Fruit fly (Drosophila melanogaster) whole organism, embryonic: ENCODE data around the gene IRSp53.

Experiments used
- Aef1 ChIP-seq: fragments of 200-800 bp; sonication (Bioruptor generic); IDR thresholded peaks from 3 replicates; pipeline ENCODE4 v1.3.6; 2022; ENCODE audit warnings: missing biosample characterization, missing genetic modification characterization
- Antp ChIP-seq: fragments of 200-800 bp; sonication (Bioruptor generic); optimal IDR thresholded peaks from 3 replicates; lab custom pipeline; 2016; ENCODE audit warnings: missing biosample characterization, missing genetic modification characterization
- CG10462 ChIP-seq: fragments of 200-800 bp; sonication (Bioruptor generic); optimal IDR thresholded peaks from 2 replicates; lab custom pipeline; 2016; ENCODE audit warnings: missing biosample characterization, missing genetic modification characterization
- CG12299 ChIP-seq: fragments of 200-800 bp; sonication (Bioruptor generic); optimal IDR thresholded peaks from 2 replicates; lab custom pipeline; 2018; ENCODE audit warnings: missing biosample characterization, mild to moderate bottlenecking, missing genetic modification characterization
- CG12769 ChIP-seq: fragments of 200-800 bp; sonication (Bioruptor generic); optimal IDR thresholded peaks from 2 replicates; lab custom pipeline; 2019; ENCODE audit warnings: missing biosample characterization, mild to moderate bottlenecking, missing genetic modification characterization, moderate library complexity
- CG12942 ChIP-seq: fragments of 200-800 bp; sonication (Bioruptor generic); optimal IDR thresholded peaks from 3 replicates; lab custom pipeline; 2016; ENCODE audit warnings: missing biosample characterization, missing genetic modification characterization
- CG13775 ChIP-seq: fragments of 200-800 bp; sonication (Bioruptor generic); optimal IDR thresholded peaks from 3 replicates; lab custom pipeline; 2017; ENCODE audit warnings: missing biosample characterization, mild to moderate bottlenecking, missing genetic modification characterization
- CG14710 ChIP-seq: fragments of 200-800 bp; sonication (Bioruptor generic); optimal IDR thresholded peaks from 3 replicates; lab custom pipeline; 2019; ENCODE audit warnings: missing biosample characterization, mild to moderate bottlenecking, missing genetic modification characterization, moderate library complexity
- CG17186 ChIP-seq: fragments of 200-800 bp; sonication (Bioruptor generic); optimal IDR thresholded peaks from 3 replicates; lab custom pipeline; 2017; ENCODE audit warnings: missing biosample characterization, missing genetic modification reagents, missing genetic modification characterization
- CG18011 ChIP-seq: fragments of 200-800 bp; sonication (Bioruptor generic); optimal IDR thresholded peaks from 2 replicates; lab custom pipeline; 2017; ENCODE audit warnings: missing biosample characterization, missing genetic modification characterization, mild to moderate bottlenecking, moderate library complexity, missing genotype
- CG18764 ChIP-seq: fragments of 200-800 bp; sonication (Bioruptor generic); optimal IDR thresholded peaks from 3 replicates; lab custom pipeline; 2016; ENCODE audit warnings: missing biosample characterization, missing genetic modification characterization
- CG2116 ChIP-seq: fragments of 200-800 bp; sonication (Bioruptor generic); optimal IDR thresholded peaks from 3 replicates; lab custom pipeline; 2018; ENCODE audit warnings: missing biosample characterization, mild to moderate bottlenecking, missing genetic modification characterization
- CG2129 ChIP-seq: fragments of 200-800 bp; sonication (Bioruptor generic); IDR thresholded peaks from 2 replicates; pipeline ENCODE4 v1.3.6; 2022; ENCODE audit warnings: missing biosample characterization, missing genetic modification characterization; ENCODE audit not compliant: partially characterized antibody
- CG30020 ChIP-seq: fragments of 200-800 bp; optimal IDR thresholded peaks from 2 replicates; lab custom pipeline; 2019; ENCODE audit warnings: missing biosample characterization, mild to moderate bottlenecking, missing genetic modification characterization, moderate library complexity
- CG34376 ChIP-seq: fragments of 200-800 bp; sonication (Bioruptor generic); optimal IDR thresholded peaks from 2 replicates; lab custom pipeline; 2018; ENCODE audit warnings: missing biosample characterization, mild to moderate bottlenecking, missing genetic modification characterization
- CG42726 ChIP-seq: fragments of 200-800 bp; sonication (Bioruptor generic); IDR thresholded peaks from 2 replicates; pipeline ENCODE4 v1.3.6; 2022; ENCODE audit warnings: missing biosample characterization, missing genetic modification characterization; ENCODE audit not compliant: partially characterized antibody
- CG4424 ChIP-seq: fragments of 200-800 bp; sonication (Bioruptor generic); optimal IDR thresholded peaks from 3 replicates; lab custom pipeline; 2016; ENCODE audit warnings: missing biosample characterization, missing genetic modification characterization
- CG6654 ChIP-seq: fragments of 200-800 bp; sonication (Bioruptor generic); optimal IDR thresholded peaks from 2 replicates; lab custom pipeline; 2017; ENCODE audit warnings: missing biosample characterization, mild to moderate bottlenecking, missing genetic modification characterization
- CG7556 ChIP-seq: fragments of 200-800 bp; sonication (Bioruptor generic); optimal IDR thresholded peaks from 2 replicates; lab custom pipeline; 2017; ENCODE audit warnings: missing biosample characterization, mild to moderate bottlenecking, missing genetic modification characterization
- CG8944 ChIP-seq: fragments of 200-800 bp; sonication (Bioruptor generic); optimal IDR thresholded peaks from 3 replicates; lab custom pipeline; 2016; ENCODE audit warnings: missing biosample characterization, missing genetic modification characterization
- D ChIP-seq, 2 experiments: fragments of 200-800 bp in 1 of 2; fragments of >200 bp in 1 of 2; sonication (Bioruptor generic) in 1 of 2; optimal IDR thresholded peaks; 2 replicates in 1 of 2; 3 replicates in 1 of 2; lab custom pipeline; 2017; ENCODE audit warnings: mild to moderate bottlenecking in 1 of 2, missing biosample characterization in 1 of 2, missing genetic modification characterization in 1 of 2, missing genetic modification reagents in 1 of 2
- E2f1 ChIP-seq: fragments of 200-800 bp; sonication (Bioruptor generic); IDR thresholded peaks from 2 replicates; pipeline ENCODE4 v1.3.6; 2022; ENCODE audit warnings: missing biosample characterization, missing genetic modification characterization
- Eip74EF ChIP-seq, 2 experiments: fragments of 200-800 bp in 1 of 2; fragments of >200 bp in 1 of 2; sonication (Bioruptor generic) in 1 of 2; optimal IDR thresholded peaks; 2 replicates each; lab custom pipeline; 2017 to 2019; ENCODE audit warnings: missing biosample characterization in 2 of 2, missing genetic modification characterization in 2 of 2, mild to moderate bottlenecking in 1 of 2, moderate library complexity in 1 of 2
- Fer1 ChIP-seq: fragments of 200-800 bp; sonication (Bioruptor generic); optimal IDR thresholded peaks from 2 replicates; lab custom pipeline; 2017; ENCODE audit warnings: missing biosample characterization, mild to moderate bottlenecking, missing genetic modification characterization
- HmgZ ChIP-seq: fragments of 200-800 bp; sonication (Bioruptor generic); optimal IDR thresholded peaks from 2 replicates; lab custom pipeline; 2018; ENCODE audit warnings: missing biosample characterization, mild to moderate bottlenecking, missing genetic modification characterization
- Kr ChIP-seq: fragments of 200-800 bp; sonication (Bioruptor generic); optimal IDR thresholded peaks from 2 replicates; lab custom pipeline; 2017; ENCODE audit warnings: missing biosample characterization, mild to moderate bottlenecking, missing genetic modification characterization
- Mes4 ChIP-seq: fragments of 200-800 bp; sonication (Bioruptor generic); optimal IDR thresholded peaks from 2 replicates; lab custom pipeline; 2016; ENCODE audit warnings: missing biosample characterization, missing genetic modification characterization
- NFAT ChIP-seq: fragments of 200-800 bp; sonication (Bioruptor generic); IDR thresholded peaks from 2 replicates; pipeline ENCODE4 v1.3.6; 2022; ENCODE audit warnings: missing biosample characterization, missing genetic modification characterization
- NK7.1 ChIP-seq: fragments of 200-800 bp; sonication (Bioruptor generic); optimal IDR thresholded peaks from 3 replicates; lab custom pipeline; 2016; ENCODE audit warnings: missing biosample characterization, missing genetic modification characterization
- Nf-YA ChIP-seq: fragments of 200-800 bp; sonication (Bioruptor generic); IDR thresholded peaks from 2 replicates; pipeline ENCODE4 v1.3.6; 2022; ENCODE audit warnings: missing biosample characterization, missing genetic modification characterization
- Oaz ChIP-seq: fragments of 200-800 bp; sonication (Bioruptor generic); IDR thresholded peaks from 2 replicates; pipeline ENCODE4 v1.3.6; 2022; ENCODE audit warnings: missing biosample characterization, missing genetic modification characterization
- ash1 ChIP-seq: fragments of 200-800 bp; sonication (Bioruptor generic); optimal IDR thresholded peaks from 2 replicates; lab custom pipeline; 2018; ENCODE audit warnings: missing biosample characterization, mild to moderate bottlenecking, missing genetic modification characterization
- btn ChIP-seq: fragments of 200-800 bp; sonication (Bioruptor generic); optimal IDR thresholded peaks from 2 replicates; lab custom pipeline; 2016; ENCODE audit warnings: missing biosample characterization, missing genetic modification characterization
- cwo ChIP-seq: fragments of 200-800 bp; sonication (Bioruptor generic); optimal IDR thresholded peaks from 3 replicates; lab custom pipeline; 2017; ENCODE audit warnings: missing biosample characterization, missing genetic modification characterization, mild to moderate bottlenecking, moderate library complexity, missing genetic modification reagents
- dati ChIP-seq: fragments of 200-800 bp; sonication (Bioruptor generic); IDR thresholded peaks from 2 replicates; pipeline ENCODE4 v1.3.6; 2022; ENCODE audit warnings: missing biosample characterization, missing genetic modification characterization
- eve ChIP-seq, 2 experiments: fragments of >200 bp; optimal IDR thresholded peaks; 2 replicates each; lab custom pipeline; 2017; ENCODE audit warnings: missing biosample characterization in 2 of 2, missing genetic modification characterization in 2 of 2
- kah ChIP-seq: fragments of 200-800 bp; sonication (Bioruptor generic); optimal IDR thresholded peaks from 2 replicates; lab custom pipeline; 2018; ENCODE audit warnings: missing biosample characterization, mild to moderate bottlenecking, missing genetic modification characterization
- lilli ChIP-seq: fragments of 200-800 bp; sonication (Bioruptor generic); optimal IDR thresholded peaks from 3 replicates; lab custom pipeline; 2016; ENCODE audit warnings: missing biosample characterization, missing genetic modification characterization
- org-1 ChIP-seq: fragments of 200-800 bp; sonication (Bioruptor generic); optimal IDR thresholded peaks from 2 replicates; lab custom pipeline; 2017; ENCODE audit warnings: missing biosample characterization, missing genetic modification characterization
- prd ChIP-seq, 3 experiments: fragments of >200 bp in 2 of 3; fragments of 200-800 bp in 1 of 3; sonication (Bioruptor generic) in 1 of 3; optimal IDR thresholded peaks in 2 of 3; IDR thresholded peaks in 1 of 3; 2 replicates in 2 of 3; 3 replicates in 1 of 3; pipeline versions ENCODE4 v1.3.6 to Lab custom; 2017 to 2022; ENCODE audit warnings: missing biosample characterization in 1 of 3, missing genetic modification characterization in 1 of 3
- sd ChIP-seq: fragments of 200-800 bp; sonication (Bioruptor generic); optimal IDR thresholded peaks from 3 replicates; lab custom pipeline; 2018; ENCODE audit warnings: missing biosample characterization, mild to moderate bottlenecking, missing genetic modification characterization, moderate library complexity
- trem ChIP-seq: fragments of 200-800 bp; optimal IDR thresholded peaks from 3 replicates; lab custom pipeline; 2019; ENCODE audit warnings: missing biosample characterization, mild to moderate bottlenecking, missing genetic modification characterization, moderate library complexity
- ttk ChIP-seq: fragments of 200-800 bp; sonication (Bioruptor generic); IDR thresholded peaks from 2 replicates; pipeline ENCODE4 v2.1.2; 2022; ENCODE audit warnings: missing biosample characterization, missing genetic modification characterization
- unc-4 ChIP-seq: fragments of 200-800 bp; sonication (Bioruptor generic); IDR thresholded peaks from 2 replicates; pipeline ENCODE4 v1.3.6; 2022; ENCODE audit warnings: missing biosample characterization, missing genetic modification characterization; ENCODE audit not compliant: partially characterized antibody
- unpg ChIP-seq: fragments of 200-800 bp; sonication (Bioruptor generic); optimal IDR thresholded peaks from 3 replicates; lab custom pipeline; 2018; ENCODE audit warnings: missing biosample characterization, mild to moderate bottlenecking, missing genetic modification characterization, moderate library complexity
- vfl ChIP-seq: fragments of 200-800 bp; sonication (Bioruptor generic); optimal IDR thresholded peaks from 2 replicates; lab custom pipeline; 2016; ENCODE audit warnings: missing biosample characterization, missing genetic modification characterization
- zf30C ChIP-seq: fragments of 200-800 bp; sonication (Bioruptor generic); optimal IDR thresholded peaks from 3 replicates; lab custom pipeline; 2018; ENCODE audit warnings: missing biosample characterization, mild to moderate bottlenecking, missing genetic modification characterization
- zfh1 ChIP-seq: fragments of 200-800 bp; sonication (Bioruptor generic); IDR thresholded peaks from 3 replicates; pipeline ENCODE4 v1.3.6; 2022; ENCODE audit warnings: missing biosample characterization, missing genetic modification characterization

IRSp53 gene

dm6 chr3L:11205608-11206336 lies 69.9 kb downstream of the IRSp53 start, which contains the start of gene Plod (continued):
- TF ChIP-seq CG18764 (GFP tag; lab: Kevin White, UChicago): peak; percentile 0
- TF ChIP-seq CG12299: peak; percentile 57
- peak; percentile 67 for TF ChIP-seq D (optimal IDR thresholded peaks at IDR 0.05; lab: Kevin White, UChicago)
- peak; percentile 1 for TF ChIP-seq D (GFP tag; optimal IDR thresholded peaks at IDR 0.05; lab: Kevin White, UChicago)
- no peak for TF ChIP-seq Oaz (GFP tag; lab: Robert Waterston, UW)
- TF ChIP-seq ttk (GFP tag; lab: Robert Waterston, UW): no peak
- TF ChIP-seq CG2129 (GFP tag; lab: Robert Waterston, UW): no peak
- peak; percentile 21 for TF ChIP-seq CG7556 (GFP tag; lab: Kevin White, UChicago)
- peak; percentile 30 for TF ChIP-seq Fer1 (GFP tag; lab: Kevin White, UChicago)
- TF ChIP-seq HmgZ (tag; lab: Kevin White, UChicago): peak; percentile 65
- peak; percentile 44; the same call in 1 of the 3 replicates for TF ChIP-seq zfh1 (GFP tag; lab: Robert Waterston, UW)
- no peak for TF ChIP-seq dati (GFP tag; lab: Robert Waterston, UW)
- no peak for TF ChIP-seq CG6654 (GFP tag; lab: Kevin White, UChicago)
- peak; percentile 53 for TF ChIP-seq CG34376
- TF ChIP-seq lilli (GFP tag; lab: Kevin White, UChicago): peak; percentile 55
- TF ChIP-seq Eip74EF (GFP tag; optimal IDR thresholded peaks at IDR 0.05; lab: Kevin White, UChicago): peak; percentile 13 to 53
- peak; percentile 86 for TF ChIP-seq CG30020 (tag; lab: Kevin White, UChicago)
- TF ChIP-seq E2f1: peak; percentile 57
- TF ChIP-seq unpg: peak; percentile 56
- peak; percentile 18 for TF ChIP-seq CG8944 (GFP tag; lab: Kevin White, UChicago)
- no peak for TF ChIP-seq ash1 (GFP tag; lab: Kevin White, UChicago)
- TF ChIP-seq vfl: peak; percentile 56
- TF ChIP-seq CG4424 (GFP tag; lab: Kevin White, UChicago): peak; percentile 30
- no peak for TF ChIP-seq CG13775
- no peak; the same call in 1 of the 2 replicates for TF ChIP-seq Nf-YA (GFP tag; lab: Robert Waterston, UW)
- TF ChIP-seq CG2116 (GFP tag; lab: Kevin White, UChicago): peak; percentile 45
- no peak for TF ChIP-seq Mes4 (GFP tag; lab: Kevin White, UChicago)
- TF ChIP-seq Antp (GFP tag; lab: Kevin White, UChicago): peak; percentile 1
- TF ChIP-seq sd (tag; lab: Kevin White, UChicago): peak; percentile 29
- TF ChIP-seq eve (GFP tag; optimal IDR thresholded peaks at IDR 0.05; lab: Kevin White, UChicago): no peak
- no peak for TF ChIP-seq kah (GFP tag; lab: Kevin White, UChicago)
- 0 out of 3 replicates have a peak, but pooled peaks have one; percentile 17 for TF ChIP-seq Aef1 (GFP tag; lab: Robert Waterston, UW)
- TF ChIP-seq Kr (GFP tag; lab: Kevin White, UChicago): no peak
- no peak for TF ChIP-seq zf30C
- TF ChIP-seq btn (GFP tag; lab: Kevin White, UChicago): no peak
- no peak for TF ChIP-seq CG17186 (GFP tag; lab: Kevin White, UChicago)
- peak; percentile 29 for TF ChIP-seq trem (tag; lab: Kevin White, UChicago)
- TF ChIP-seq org-1 (GFP tag; lab: Kevin White, UChicago): no peak
- TF ChIP-seq unc-4 (GFP tag; lab: Robert Waterston, UW): peak; percentile 51; the same call in 1 of the 2 replicates
- TF ChIP-seq CG10462 (GFP tag; lab: Kevin White, UChicago): no peak
- TF ChIP-seq prd (optimal IDR thresholded peaks at IDR 0.05; lab: Kevin White, UChicago): no peak
- peak; percentile 55 for TF ChIP-seq prd (GFP tag; IDR thresholded peaks at IDR 0.05; lab: Robert Waterston, UW)
- TF ChIP-seq CG18011 (GFP tag; lab: Kevin White, UChicago): no peak
- no peak for TF ChIP-seq NK7.1 (GFP tag; lab: Kevin White, UChicago)
- TF ChIP-seq CG14710 (tag; lab: Kevin White, UChicago): peak; percentile 63
- peak; percentile 56 for TF ChIP-seq CG42726
- peak; percentile 21; the same call in 1 of the 2 replicates for TF ChIP-seq NFAT (GFP tag; lab: Robert Waterston, UW)
- peak; percentile 39 for TF ChIP-seq CG12769 (tag; lab: Kevin White, UChicago)
- no peak for TF ChIP-seq cwo (GFP tag; lab: Kevin White, UChicago)
- peak; percentile 40 for TF ChIP-seq CG12942 (GFP tag; lab: Kevin White, UChicago)
